Worm (Caenorhabditis elegans): Measurements from ENCODE around the gene T07A9.15.

DNA sequence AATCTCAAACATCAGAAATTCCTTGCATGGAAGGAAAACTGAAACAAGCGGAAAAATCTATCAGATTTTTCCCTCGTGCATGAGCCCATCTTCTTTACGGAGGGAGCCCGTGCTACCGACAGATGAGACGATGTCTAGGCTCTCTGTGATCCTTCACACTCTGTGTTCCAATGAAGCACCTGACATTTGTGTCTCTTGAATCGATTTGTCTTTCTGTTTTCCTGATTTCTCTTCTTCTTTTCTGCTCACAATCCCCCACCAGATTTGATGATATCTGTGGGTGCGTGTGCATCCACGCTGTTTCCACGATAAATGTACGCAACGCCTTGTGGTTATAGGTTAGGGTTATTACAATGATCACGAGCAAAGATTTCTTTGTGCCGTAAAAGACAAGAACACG lies 14.5 kb downstream of the T07A9.15 start:
- TF ChIP-seq hlh-15 (tag; optimal IDR thresholded peaks at IDR 0.05) = no peak
- TF ChIP-seq ceh-18 (tag; optimal IDR thresholded peaks at IDR 0.05) = no peak
- TF ChIP-seq nhr-232 (tag; optimal IDR thresholded peaks at IDR 0.05) = no peak
- TF ChIP-seq ref-2 (tag; optimal IDR thresholded peaks at IDR 0.05) = no peak
- no peak for TF ChIP-seq npax-4 (tag; optimal IDR thresholded peaks at IDR 0.05)
- TF ChIP-seq K09A11.1 (tag; optimal IDR thresholded peaks at IDR 0.05; ENCODE audit: insufficient read depth) = no peak
- no peak for TF ChIP-seq ceh-19 (GFP tag; optimal IDR thresholded peaks at IDR 0.05)
